Fruit fly (Drosophila melanogaster): ENCODE data around the gene CG42688.
A peak's percentile ranks its signal among the peaks of the same experiment; 100 is the strongest.

The CG42688 gene

DNA sequence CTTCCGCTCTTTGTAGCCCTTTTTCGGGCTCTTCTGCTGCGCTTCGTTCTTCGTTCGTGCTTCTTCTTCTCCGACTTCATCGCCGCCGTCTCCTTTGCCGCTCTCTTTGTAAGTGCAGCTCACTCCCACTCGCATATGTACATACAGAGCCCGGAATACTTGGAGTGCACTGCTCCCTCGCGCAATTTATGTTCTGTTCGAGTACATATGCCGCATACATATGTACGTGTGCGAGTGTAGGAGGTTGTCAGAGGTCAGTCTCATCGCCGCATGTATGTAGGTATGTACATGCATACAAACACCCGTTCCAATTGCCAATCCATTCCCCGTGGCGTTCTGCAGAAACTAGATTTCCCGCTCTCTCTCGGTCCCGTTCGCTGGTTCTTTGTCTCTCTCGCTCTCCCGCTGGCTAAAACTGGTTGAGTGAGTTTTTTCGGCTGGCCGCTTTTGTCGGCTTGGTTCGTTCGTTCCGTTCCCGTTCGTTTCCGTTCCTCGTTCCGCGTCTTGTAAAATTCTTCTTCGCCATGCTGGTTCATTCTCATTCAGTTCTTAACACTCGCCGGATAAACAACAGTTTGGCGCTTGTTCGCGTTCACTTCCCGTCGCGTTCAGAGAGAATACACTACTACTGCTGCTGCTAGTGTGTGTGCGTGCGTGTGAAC lies 24.5 kb downstream of the CG42688 start (continued):
- no peak for TF ChIP-seq CG3032 (tag; optimal IDR thresholded peaks at IDR 0.05)
- TF ChIP-seq acj6 (GFP tag; optimal IDR thresholded peaks at IDR 0.05) = no peak
- peak; percentile 86 for TF ChIP-seq Eip78C (GFP tag)
- peak; percentile 56 for TF ChIP-seq Met (GFP tag; optimal IDR thresholded peaks at IDR 0.05)
- no peak for TF ChIP-seq fd59A (GFP tag; optimal IDR thresholded peaks at IDR 0.05)
- no peak for TF ChIP-seq pdm3 (GFP tag; optimal IDR thresholded peaks at IDR 0.05)
- TF ChIP-seq CG8119 (GFP tag; IDR thresholded peaks at IDR 0.05) = no peak
- TF ChIP-seq OdsH (GFP tag; optimal IDR thresholded peaks at IDR 0.05) = no peak
- peak in 1 of 2 experiments; percentile 29 for TF ChIP-seq salr (GFP tag; optimal IDR thresholded peaks at IDR 0.05)
- TF ChIP-seq CG10631 (GFP tag; optimal IDR thresholded peaks at IDR 0.05) = no peak
- TF ChIP-seq Smox (GFP tag; optimal IDR thresholded peaks at IDR 0.05) = peak; percentile 35
- no peak for TF ChIP-seq Hr39 (GFP tag; optimal IDR thresholded peaks at IDR 0.05)
- TF ChIP-seq eg (GFP tag; IDR thresholded peaks at IDR 0.05) = peak; percentile 24; the same call in 2 of the 3 replicates
- peak; percentile 33 for TF ChIP-seq topi (GFP tag; optimal IDR thresholded peaks at IDR 0.05)
- no peak for TF ChIP-seq CG4318 (GFP tag; optimal IDR thresholded peaks at IDR 0.05)
- no peak for TF ChIP-seq Sox15 (GFP tag; optimal IDR thresholded peaks at IDR 0.05)
- TF ChIP-seq dac (GFP tag; optimal IDR thresholded peaks at IDR 0.05) = no peak
- TF ChIP-seq CG11902 (GFP tag; optimal IDR thresholded peaks at IDR 0.05) = no peak
- TF ChIP-seq Ets96B (tag; optimal IDR thresholded peaks at IDR 0.05) = peak; percentile 19
- no peak for TF ChIP-seq lz (GFP tag; optimal IDR thresholded peaks at IDR 0.05)
- no peak for TF ChIP-seq fkh (GFP tag; optimal IDR thresholded peaks at IDR 0.05)
- peak; percentile 76 for TF ChIP-seq CG6854 (GFP tag; optimal IDR thresholded peaks at IDR 0.05)
- TF ChIP-seq CG6163 (GFP tag; IDR thresholded peaks at IDR 0.05) = peak; percentile 42; the same call in 2 of the 3 replicates
- TF ChIP-seq achi (GFP tag; optimal IDR thresholded peaks at IDR 0.05) = peak; percentile 18
- TF ChIP-seq Ets21C (GFP tag; optimal IDR thresholded peaks at IDR 0.05) = no peak
- TF ChIP-seq Eip75B (GFP tag; optimal IDR thresholded peaks at IDR 0.05) = peak; percentile 60
- peak; percentile 49 for TF ChIP-seq Lpt (GFP tag; optimal IDR thresholded peaks at IDR 0.05)
- no peak for TF ChIP-seq fd85E (GFP tag; optimal IDR thresholded peaks at IDR 0.05)
- peak; percentile 60 for TF ChIP-seq CG1621 (tag; optimal IDR thresholded peaks at IDR 0.05)
- TF ChIP-seq CG10669 (GFP tag; optimal IDR thresholded peaks at IDR 0.05) = peak; percentile 30
- no peak for TF ChIP-seq Hr38 (GFP tag; optimal IDR thresholded peaks at IDR 0.05)
- no peak for TF ChIP-seq CG11762 (GFP tag; optimal IDR thresholded peaks at IDR 0.05; ENCODE audit: insufficient read depth)
- peak; percentile 39 for TF ChIP-seq CG7368 (GFP tag; optimal IDR thresholded peaks at IDR 0.05)
- TF ChIP-seq CG32006 (GFP tag; optimal IDR thresholded peaks at IDR 0.05) = no peak
- TF ChIP-seq CG6808 (GFP tag; optimal IDR thresholded peaks at IDR 0.05) = no peak
- peak; percentile 74 for TF ChIP-seq CG3919 (GFP tag; optimal IDR thresholded peaks at IDR 0.05)

DNA sequence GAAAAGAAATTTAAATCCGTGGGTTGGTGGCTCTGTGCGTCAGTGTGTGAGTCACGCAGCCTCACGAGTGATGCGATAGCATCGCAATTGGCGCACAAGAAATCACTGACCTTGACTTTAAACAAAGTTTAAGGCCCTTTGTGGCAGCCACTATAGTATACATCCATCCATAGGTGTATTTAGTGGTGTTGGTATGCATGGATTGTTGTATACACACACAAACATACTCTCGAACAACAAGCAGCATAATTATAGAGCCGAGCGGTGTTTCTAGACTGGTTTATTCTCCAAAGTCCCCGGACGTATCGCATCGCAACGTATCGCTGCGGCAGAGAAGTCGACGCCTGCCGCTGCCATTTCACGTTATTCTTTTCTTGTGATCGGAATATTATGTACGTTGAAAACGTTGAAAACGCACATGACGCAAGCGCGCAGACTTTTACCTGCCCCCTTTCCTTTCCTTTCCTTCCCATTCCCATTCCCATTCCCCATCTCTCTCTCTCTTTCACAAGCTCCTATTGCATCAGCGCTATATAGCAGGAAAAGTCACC lies 25.8 kb downstream of the CG42688 start:
- TF ChIP-seq CG6163 (GFP tag; IDR thresholded peaks at IDR 0.05) = peak; percentile 39; the same call in 1 of the 3 replicates
- TF ChIP-seq CG7368 (GFP tag; optimal IDR thresholded peaks at IDR 0.05) = no peak
- peak; percentile 12 for TF ChIP-seq dsx (GFP tag; optimal IDR thresholded peaks at IDR 0.05; ENCODE audit: poor library complexity, severe bottlenecking)
- peak in 1 of 2 experiments; percentile 68 for TF ChIP-seq ss (GFP tag; optimal IDR thresholded peaks at IDR 0.05)
- no peak for TF ChIP-seq Eip75B (GFP tag; optimal IDR thresholded peaks at IDR 0.05)
- TF ChIP-seq Hr38 (GFP tag; optimal IDR thresholded peaks at IDR 0.05) = no peak
- TF ChIP-seq Met (GFP tag; optimal IDR thresholded peaks at IDR 0.05) = no peak
- TF ChIP-seq Hr4 (GFP tag; optimal IDR thresholded peaks at IDR 0.05) = no peak
- peak; percentile 29 for TF ChIP-seq CG1621 (tag; optimal IDR thresholded peaks at IDR 0.05)
- no peak for TF ChIP-seq Smox (GFP tag; optimal IDR thresholded peaks at IDR 0.05)
- TF ChIP-seq fkh (GFP tag; optimal IDR thresholded peaks at IDR 0.05) = peak; percentile 47
- TF ChIP-seq Eip93F (GFP tag; optimal IDR thresholded peaks at IDR 0.05) = no peak
- no peak for TF ChIP-seq fd59A (GFP tag; optimal IDR thresholded peaks at IDR 0.05)
- TF ChIP-seq fd85E (GFP tag; optimal IDR thresholded peaks at IDR 0.05) = no peak
